Worm (Caenorhabditis elegans): ENCODE results near the gene C54E10.6.

DNA sequence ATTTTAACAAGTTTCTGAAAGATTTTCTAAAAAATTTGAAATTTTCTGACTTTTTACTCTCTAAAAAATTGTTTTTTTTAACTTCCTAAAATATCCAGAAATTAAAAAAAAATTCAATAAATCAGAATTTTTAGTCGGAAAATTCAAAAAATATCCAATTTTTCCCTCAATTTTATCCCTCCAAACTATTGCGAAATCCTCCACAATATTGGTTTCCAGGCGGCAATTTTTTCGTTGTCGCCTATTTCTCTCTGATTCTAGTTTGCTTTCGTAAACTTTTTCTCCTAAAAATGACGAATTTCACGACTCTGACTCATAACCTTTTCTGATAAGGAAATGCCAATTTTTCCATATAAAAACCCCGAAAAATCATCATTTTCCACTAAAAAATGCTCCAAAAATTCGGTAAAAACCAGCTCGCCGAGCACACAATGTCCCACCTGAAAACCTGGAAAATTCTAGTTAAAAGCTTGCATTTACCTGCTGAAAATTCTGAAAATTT lies 21.1 kb downstream of the C54E10.6 start, which contains the start of gene Y17D7B.2:
- no peak for TF ChIP-seq dpff-1 (tag; optimal IDR thresholded peaks at IDR 0.05)
- no peak for TF ChIP-seq unc-130 (GFP tag; optimal IDR thresholded peaks at IDR 0.05)
- TF ChIP-seq nhr-179 (tag; optimal IDR thresholded peaks at IDR 0.05): no peak
- TF ChIP-seq Y67H2A.10 (GFP tag; conservative IDR thresholded peaks at IDR 0.05): no peak
- TF ChIP-seq snpc-4 (GFP tag; optimal IDR thresholded peaks at IDR 0.05): no peak
- no peak for TF ChIP-seq snpc-4 (tag; optimal IDR thresholded peaks at IDR 0.05)
- no peak for TF ChIP-seq F57C9.4 (tag; optimal IDR thresholded peaks at IDR 0.05)
- TF ChIP-seq F23B12.7 (tag; optimal IDR thresholded peaks at IDR 0.05; ENCODE audit: insufficient read depth): no peak
- TF ChIP-seq madf-8 (GFP tag; conservative IDR thresholded peaks at IDR 0.05): no peak
- TF ChIP-seq mxl-1 (tag; optimal IDR thresholded peaks at IDR 0.05): no peak
- no peak for TF ChIP-seq egl-44 (GFP tag; IDR thresholded peaks at IDR 0.05)
- no peak for TF ChIP-seq B0261.1 (tag; optimal IDR thresholded peaks at IDR 0.05)
- no peak for TF ChIP-seq efl-1 (GFP tag; optimal IDR thresholded peaks at IDR 0.05)

All from whole organism, young adult.